Fruit fly (Drosophila melanogaster): Measurements from ENCODE around the gene loqs.
A peak's percentile ranks its signal among the peaks of the same experiment; 100 is the strongest.

The loqs gene

DNA sequence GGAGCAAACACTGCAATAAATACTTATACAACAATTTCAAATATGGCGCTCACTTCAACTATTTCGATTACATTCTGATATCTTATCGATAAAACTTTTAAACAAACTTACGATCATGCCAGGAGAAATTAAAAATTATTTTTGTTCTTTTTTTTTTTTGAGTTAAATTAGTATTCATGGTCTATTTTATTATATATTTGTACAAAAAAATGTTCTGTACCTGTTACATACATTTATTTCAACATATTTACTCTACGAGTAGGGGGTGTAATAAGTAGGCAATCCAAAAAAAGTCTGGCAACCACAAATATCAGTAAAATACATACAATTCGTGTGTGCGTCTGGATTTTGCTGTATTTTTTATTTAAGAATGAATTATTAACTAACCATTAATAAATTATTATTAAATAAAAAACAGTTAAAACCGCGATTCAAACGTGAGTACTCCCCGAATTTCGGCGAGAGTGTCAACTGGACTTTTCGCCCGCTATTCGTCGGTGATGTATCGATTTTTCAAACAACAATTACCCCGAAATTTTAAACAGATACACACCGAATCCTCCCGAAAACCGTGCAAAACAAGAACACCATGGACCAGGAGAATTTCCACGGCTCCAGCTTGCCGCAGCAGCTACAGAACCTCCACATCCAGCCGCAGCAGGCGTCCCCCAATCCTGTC, at the start of gene loqs:
Gene loqs (plus strand): TSS at position 302 of the 679 bp plus-strand sequence.
- TF ChIP-seq CG17801 (GFP tag; optimal IDR thresholded peaks at IDR 0.05; ENCODE audit: partially characterized antibody), result peak; percentile 29

DNA sequence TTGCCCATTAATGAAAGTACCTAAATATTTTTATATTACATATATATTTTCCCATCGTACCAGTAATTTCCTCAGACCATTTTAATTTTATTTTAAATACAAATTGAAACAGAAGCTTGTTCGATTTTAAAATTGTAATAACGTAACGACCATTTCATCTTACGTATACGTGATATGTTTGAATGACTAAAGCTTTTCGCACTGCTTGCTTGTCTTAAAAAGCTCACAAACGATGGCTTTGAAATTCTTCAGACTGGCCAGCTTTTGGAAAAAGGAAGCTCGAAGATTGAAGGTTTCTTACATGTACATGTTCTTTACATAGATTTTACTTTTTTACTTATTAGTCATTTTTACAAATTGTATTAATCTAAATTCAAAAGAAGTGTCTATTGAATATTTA, 49.7 kb upstream of the loqs start:
- no peak for TF ChIP-seq CG17801 (GFP tag; optimal IDR thresholded peaks at IDR 0.05; ENCODE audit: partially characterized antibody)

DNA sequence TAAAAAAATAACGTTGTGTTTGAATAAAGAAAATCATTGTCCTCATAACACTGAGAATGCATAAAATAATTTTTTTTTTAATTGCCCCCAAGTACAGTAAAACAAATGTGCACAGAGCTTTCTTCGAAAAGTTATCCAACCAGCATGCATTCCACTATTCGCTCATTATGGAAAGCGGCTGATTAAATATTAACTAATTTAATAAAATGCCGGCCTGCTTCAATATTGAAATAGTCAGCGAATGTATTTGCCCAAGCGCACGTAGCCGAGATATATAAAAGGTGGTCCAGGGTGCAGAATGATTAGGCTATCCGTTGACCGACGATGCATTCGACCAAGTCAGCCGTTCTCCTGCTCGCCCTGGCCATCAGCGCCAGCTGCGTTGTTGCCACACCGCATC, 35.0 kb upstream of the loqs start, which contains the start of gene CG16826:
Gene CG16826 (plus strand): TSS at position 301 of the 400 bp plus-strand sequence.
- no peak for TF ChIP-seq CG17801 (GFP tag; optimal IDR thresholded peaks at IDR 0.05; ENCODE audit: partially characterized antibody)

DNA sequence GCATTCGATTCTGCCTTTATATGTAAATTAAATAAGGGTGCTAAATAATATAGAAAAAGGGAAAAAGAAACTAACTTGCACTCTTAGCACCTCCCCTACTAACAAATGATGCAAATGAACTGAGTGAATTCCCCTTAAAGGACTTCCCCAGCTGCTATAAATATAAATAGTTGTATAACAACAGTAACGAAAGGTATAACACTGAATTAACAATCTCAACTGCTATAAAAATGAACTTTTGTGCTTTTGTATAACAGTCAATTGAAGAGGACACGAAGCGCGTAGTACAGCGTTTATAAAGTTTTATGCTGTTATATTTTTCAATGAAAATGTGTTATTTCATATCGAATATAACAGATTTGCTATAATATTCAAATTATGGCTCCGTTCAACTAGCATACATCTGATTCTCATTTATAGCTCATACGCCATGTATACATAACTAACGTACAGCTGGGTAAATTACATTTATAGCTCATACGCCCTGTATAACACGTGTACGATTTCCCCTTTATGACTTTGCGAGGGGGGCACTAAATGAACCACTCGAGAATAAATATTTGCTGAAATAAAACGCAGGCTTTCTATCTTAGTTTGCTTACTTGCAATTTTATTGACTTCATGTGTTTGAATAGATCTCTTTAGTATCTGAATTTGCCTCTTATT, 33.1 kb upstream of the loqs start:
- no peak for TF ChIP-seq CG17801 (GFP tag; optimal IDR thresholded peaks at IDR 0.05; ENCODE audit: partially characterized antibody)

DNA sequence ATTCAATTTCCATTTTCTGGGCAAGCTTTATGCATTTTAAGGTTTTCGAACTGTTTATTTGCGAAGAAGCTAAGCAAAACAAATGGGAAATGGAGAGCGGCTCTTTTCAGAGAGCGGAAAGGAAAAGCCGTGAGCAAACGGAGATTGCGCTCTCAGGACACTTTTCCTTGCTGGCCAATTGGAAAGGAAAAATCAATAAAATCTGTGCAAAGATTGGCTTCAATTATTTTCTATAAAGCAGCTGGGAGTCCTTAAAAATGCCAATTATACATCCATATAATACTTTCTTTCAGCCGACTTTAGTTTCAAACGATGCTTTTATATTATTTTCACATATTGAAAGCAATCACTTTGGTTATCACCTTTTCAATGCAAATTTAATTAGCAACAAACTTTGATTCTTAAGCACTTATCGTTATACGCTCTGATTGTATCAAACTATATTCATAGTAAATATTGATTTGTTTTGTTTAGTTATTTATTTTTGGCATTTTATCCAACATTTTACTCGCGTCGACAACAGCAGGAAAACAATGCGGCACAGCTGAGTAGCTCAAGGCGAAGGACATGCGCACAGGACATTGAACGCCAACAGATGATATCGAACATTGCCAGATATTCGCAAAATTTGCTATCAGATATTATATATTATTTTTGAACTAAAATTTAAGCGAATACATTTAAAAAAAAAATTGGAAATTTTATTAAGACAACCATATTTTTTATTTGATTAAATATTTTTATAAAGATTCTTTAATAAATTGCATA, 27.7 kb upstream of the loqs start, which contains the start of gene CG9395:
Gene CG9395 (minus strand): TSS at position 494 of the 768 bp plus-strand sequence.
- TF ChIP-seq CG17801 (GFP tag; optimal IDR thresholded peaks at IDR 0.05; ENCODE audit: partially characterized antibody), result no peak

DNA sequence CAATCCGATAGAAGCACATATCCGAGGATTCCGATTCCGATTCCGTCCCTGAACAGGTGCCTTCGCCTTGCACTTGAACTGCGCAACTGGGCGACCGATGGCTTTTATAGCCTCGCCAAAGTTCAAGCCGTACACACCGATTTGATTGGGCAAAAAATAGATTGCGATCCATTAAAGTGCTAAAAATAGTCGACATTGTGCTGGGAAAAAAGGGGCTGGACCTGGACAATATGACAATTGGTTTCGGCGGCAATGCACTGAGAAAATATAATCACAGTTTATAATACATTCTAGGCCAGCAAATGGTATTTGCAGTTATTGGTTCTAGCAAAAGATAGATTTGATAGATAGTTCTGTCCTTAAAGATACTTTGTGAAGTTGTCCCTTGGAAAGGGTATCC, 21.0 kb upstream of the loqs start, which contains the start of gene CG9377:
Gene CG9377 (minus strand): TSS at position 101 of the 400 bp plus-strand sequence.
- no peak for TF ChIP-seq CG17801 (GFP tag; optimal IDR thresholded peaks at IDR 0.05; ENCODE audit: partially characterized antibody)

DNA sequence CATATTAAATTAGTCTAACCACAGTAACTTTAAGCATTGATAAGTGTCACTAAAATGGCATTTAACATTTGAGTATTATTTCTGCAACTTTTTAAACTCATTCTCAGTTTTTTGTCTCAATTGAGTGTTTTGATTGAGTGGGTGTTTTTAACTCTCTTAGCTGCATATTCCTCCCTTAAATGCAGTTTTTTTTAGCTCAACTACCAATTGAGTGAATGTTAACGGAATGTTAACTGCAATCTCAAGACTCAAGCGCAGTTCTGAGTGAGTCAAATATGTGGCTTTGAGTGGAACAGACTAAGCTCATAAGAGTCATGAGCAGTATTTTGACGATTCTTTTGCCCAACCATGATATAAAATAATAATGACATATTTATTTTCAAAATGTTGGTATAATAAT, 19.5 kb upstream of the loqs start:
- no peak for TF ChIP-seq CG17801 (GFP tag; optimal IDR thresholded peaks at IDR 0.05; ENCODE audit: partially characterized antibody)

DNA sequence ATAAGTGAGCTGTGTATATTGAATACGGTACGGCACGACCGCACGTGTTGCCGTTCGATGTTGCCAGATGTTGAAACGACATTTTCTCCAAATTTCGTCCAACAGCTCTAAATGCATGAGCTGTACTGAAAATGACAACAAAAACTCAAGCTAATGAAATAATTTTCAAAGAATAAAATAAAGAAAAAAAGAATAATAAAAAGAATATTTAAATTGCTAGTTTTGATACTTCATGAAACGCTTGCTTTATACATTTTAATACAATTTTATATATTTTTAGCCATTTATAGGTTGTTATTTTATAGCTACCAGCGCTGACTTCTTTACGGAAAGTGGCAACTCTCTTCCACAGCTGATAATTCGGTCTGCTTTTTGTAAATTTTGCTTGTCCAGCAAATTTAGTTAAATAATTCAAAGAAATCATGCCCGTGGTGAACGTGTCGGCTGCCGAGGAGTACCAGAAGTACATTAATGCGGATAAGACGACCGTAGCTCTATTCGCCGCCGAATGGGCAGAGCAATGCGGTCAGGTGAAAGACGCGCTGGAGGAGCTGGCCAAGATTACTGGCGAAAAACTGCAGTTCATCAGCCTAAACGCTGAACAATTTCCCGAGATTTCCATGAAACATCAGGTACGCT, 16.2 kb upstream of the loqs start, which contains the start of the genes Nnp-1 and Grx3:
Gene Nnp-1 (minus strand): TSS at position 81 of the 639 bp plus-strand sequence.
Gene Grx3 (plus strand): TSS at position 339 of the 639 bp plus-strand sequence.
- TF ChIP-seq CG17801 (GFP tag; optimal IDR thresholded peaks at IDR 0.05; ENCODE audit: partially characterized antibody), result peak; percentile 65

DNA sequence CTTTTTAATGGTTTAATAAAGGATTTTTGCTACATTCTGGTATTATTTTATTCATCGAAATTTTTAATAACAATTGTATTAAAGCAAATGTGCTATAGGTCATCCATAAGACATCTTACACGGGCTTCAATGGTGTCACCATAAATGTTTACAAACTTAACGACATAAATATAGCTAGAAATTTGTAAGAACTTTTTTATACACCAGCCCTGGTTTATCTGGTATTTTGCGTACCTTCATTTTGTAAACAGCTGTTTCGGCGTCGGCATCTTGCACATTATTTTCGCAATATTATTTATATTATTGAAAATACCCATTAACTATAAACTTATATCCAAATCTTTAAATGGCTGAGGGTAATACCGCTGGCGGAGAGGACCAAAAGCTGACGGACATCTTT, 15.1 kb upstream of the loqs start, which contains the start of gene Tap42:
Gene Tap42 (plus strand): TSS at position 240 of the 400 bp plus-strand sequence.
- TF ChIP-seq CG17801 (GFP tag; optimal IDR thresholded peaks at IDR 0.05; ENCODE audit: partially characterized antibody), result no peak

DNA sequence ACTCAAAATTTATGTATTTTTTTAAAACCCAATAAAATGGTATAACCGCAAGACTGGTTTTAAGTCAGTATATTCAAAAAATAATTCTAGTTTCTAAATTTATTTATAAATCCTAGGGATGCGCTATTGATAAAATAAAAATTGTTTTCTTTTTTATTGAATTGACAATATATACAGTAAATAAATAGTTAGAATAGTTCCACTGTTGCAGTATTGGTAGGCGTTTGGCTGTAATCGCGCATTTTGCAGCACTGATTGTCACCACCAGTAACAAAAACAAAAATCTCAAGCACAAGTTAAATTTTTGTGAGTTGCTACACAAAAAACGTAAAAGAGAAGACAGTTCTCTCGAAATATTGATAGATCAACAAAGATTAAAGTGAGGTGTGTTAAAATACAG, 13.5 kb upstream of the loqs start, which contains the start of gene CG31855:
Gene CG31855 (plus strand): TSS at position 265 of the 400 bp plus-strand sequence.
- TF ChIP-seq CG17801 (GFP tag; optimal IDR thresholded peaks at IDR 0.05; ENCODE audit: partially characterized antibody), result peak; percentile 90

DNA sequence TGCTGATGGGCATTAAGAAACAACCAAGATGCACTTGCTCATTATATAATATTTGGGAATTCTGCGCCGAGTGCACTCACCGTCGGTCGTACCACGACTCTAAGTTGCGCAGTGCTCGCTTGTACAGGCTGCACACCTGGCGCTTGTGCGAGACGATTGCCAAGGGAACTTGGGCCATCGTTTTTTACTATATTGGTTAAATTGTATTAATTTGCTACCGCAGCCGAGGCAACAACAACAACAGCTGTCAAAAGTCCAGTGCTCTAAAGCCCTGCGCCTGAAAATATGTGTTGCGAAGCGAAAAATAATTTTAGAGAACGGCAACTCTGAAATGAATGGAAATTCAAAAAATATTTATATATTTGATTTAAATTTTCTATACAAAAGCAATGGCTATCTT, 11.7 kb upstream of the loqs start, which contains the start of gene ND-B22:
Gene ND-B22 (minus strand): TSS at position 349 of the 400 bp plus-strand sequence.
- TF ChIP-seq CG17801 (GFP tag; optimal IDR thresholded peaks at IDR 0.05; ENCODE audit: partially characterized antibody), result peak; percentile 66

DNA sequence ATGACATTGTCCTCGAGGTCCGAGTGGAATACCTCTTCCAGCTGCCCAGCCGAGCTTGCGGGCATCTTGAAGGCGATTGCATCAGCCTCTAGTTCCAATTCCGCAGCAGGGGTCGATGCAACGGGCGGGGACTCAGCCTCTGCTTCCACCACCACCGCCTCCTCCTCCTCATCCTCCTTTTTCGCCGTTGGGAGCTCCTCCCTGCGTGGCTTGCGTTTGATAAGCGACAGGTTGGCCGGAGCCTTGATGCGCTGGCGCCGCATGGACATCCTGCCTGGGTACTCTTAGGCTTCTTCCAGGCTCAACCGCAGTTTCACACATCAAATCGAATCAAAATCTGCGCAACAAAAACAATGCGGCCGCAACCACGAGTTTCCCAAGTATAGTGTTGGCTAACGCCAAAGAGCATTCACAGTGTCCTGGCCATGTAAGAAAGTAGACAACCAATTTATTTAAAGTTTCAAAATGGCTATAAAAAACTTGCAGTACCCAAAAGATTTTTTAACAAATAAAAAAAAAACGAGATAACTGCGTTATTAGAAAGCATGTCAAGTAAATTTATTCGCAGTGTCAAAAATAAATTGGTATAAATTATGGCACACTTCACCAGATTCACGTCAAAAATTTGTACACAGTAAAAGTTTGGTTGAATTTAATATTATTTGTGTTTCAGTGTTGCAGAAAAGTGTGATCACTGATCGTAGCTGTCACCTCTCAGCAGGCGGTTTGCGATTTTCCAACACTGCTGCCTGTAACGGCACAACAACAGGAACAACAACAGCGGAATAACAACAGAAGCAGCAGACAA, 8.8 kb upstream of the loqs start, which contains the start of the genes Bdp1 and CG6565:
Gene Bdp1 (minus strand): TSS at position 456 of the 808 bp plus-strand sequence.
Gene CG6565 (plus strand): TSS at position 585 of the 808 bp plus-strand sequence.
- TF ChIP-seq CG17801 (GFP tag; optimal IDR thresholded peaks at IDR 0.05; ENCODE audit: partially characterized antibody), result peak; percentile 88

DNA sequence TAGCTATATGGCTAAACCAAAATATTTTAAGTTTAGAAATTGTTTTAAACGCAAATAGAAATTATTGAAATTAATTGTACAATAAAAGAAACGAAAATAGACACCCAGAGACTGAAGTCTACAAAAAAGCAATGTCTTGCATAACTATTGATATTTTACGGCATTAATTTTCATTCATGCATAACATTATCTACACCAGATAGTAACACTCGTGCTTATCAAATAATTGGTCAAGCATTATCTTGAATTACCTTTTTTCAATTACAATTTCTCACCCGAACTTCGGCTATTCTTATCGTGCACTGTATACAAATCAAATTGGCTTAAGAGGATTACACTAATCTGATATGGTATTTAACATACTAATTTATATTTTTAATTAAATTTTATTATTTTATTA, 6.4 kb upstream of the loqs start:
- no peak for TF ChIP-seq CG17801 (GFP tag; optimal IDR thresholded peaks at IDR 0.05; ENCODE audit: partially characterized antibody)
